Worm (Caenorhabditis elegans): Measurements from ENCODE around the gene tlp-1.

DNA sequence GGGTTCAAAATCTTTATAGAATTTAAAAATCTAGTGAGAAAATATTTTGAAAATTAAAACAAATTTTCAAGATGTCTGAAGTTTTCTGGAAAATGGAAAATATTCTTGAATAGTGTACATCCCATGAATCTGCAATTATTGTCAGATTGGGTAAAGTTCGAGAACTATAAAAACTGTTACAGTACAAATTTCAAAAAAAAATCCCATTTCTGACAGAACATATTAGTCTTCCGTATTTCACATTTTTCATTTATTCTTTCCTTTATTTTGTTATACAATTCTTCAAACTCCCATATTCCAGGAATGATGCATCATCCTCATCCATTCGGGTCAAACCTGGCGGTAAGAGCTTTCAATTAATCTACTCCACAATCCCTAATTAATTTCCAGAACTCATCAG lies 46.2 kb upstream of the tlp-1 start, which contains the start of gene sorb-1:
- no peak for TF ChIP-seq W03F9.2 (tag; optimal IDR thresholded peaks at IDR 0.05)
- no peak for TF ChIP-seq him-1 (tag; optimal IDR thresholded peaks at IDR 0.05)
- TF ChIP-seq dao-5 (tag; optimal IDR thresholded peaks at IDR 0.05), result no peak
